Fruit fly (Drosophila melanogaster) whole organism, prepupa: ENCODE results near the gene if.

Source experiments
- Blimp-1 ChIP-seq: fragments of 200-800 bp; sonication (Bioruptor generic); optimal IDR thresholded peaks from 3 replicates; lab custom pipeline; 2017; ENCODE audit warnings: missing biosample characterization, missing genetic modification characterization, mild to moderate bottlenecking, moderate library complexity, missing genetic modification reagents
- CG10631 ChIP-seq: fragments of 200-800 bp; sonication (Bioruptor generic); optimal IDR thresholded peaks from 2 replicates; lab custom pipeline; 2016; ENCODE audit warnings: missing biosample characterization, missing genetic modification characterization
- CG11294 ChIP-seq: fragments of 200-800 bp; sonication (Bioruptor generic); IDR thresholded peaks from 2 replicates; pipeline ENCODE4 v1.3.6; 2022; ENCODE audit warnings: missing biosample characterization, missing genetic modification characterization
- CG11762 ChIP-seq: fragments of 200-800 bp; sonication (Bioruptor generic); optimal IDR thresholded peaks from 3 replicates; lab custom pipeline; 2016; ENCODE audit warnings: missing biosample characterization, missing genetic modification characterization; ENCODE audit not compliant: insufficient read depth
- CG11902 ChIP-seq: fragments of 200-800 bp; sonication (Bioruptor generic); optimal IDR thresholded peaks from 3 replicates; lab custom pipeline; 2016; ENCODE audit warnings: missing biosample characterization, missing genetic modification characterization
- CG15336 ChIP-seq: fragments of 200-800 bp; sonication (Bioruptor generic); IDR thresholded peaks from 2 replicates; pipeline ENCODE4 v1.3.6; 2022; ENCODE audit warnings: missing biosample characterization, missing genetic modification characterization
- CG1621 ChIP-seq: fragments of 200-800 bp; sonication (Bioruptor generic); optimal IDR thresholded peaks from 3 replicates; lab custom pipeline; 2018; ENCODE audit warnings: missing biosample characterization, mild to moderate bottlenecking, missing genetic modification characterization
- CG16779 ChIP-seq: fragments of 200-800 bp; sonication (Bioruptor generic); optimal IDR thresholded peaks from 3 replicates; lab custom pipeline; 2017; ENCODE audit warnings: missing biosample characterization, mild to moderate bottlenecking, missing genetic modification characterization
- CG31627 ChIP-seq: fragments of 200-800 bp; sonication (Bioruptor generic); optimal IDR thresholded peaks from 3 replicates; lab custom pipeline; 2016; ENCODE audit warnings: missing biosample characterization, missing genetic modification characterization
- CG32006 ChIP-seq: fragments of 200-800 bp; sonication (Bioruptor generic); optimal IDR thresholded peaks from 3 replicates; lab custom pipeline; 2017; ENCODE audit warnings: missing biosample characterization, mild to moderate bottlenecking, missing genetic modification characterization
- CG3919 ChIP-seq: fragments of 200-800 bp; sonication (Bioruptor generic); optimal IDR thresholded peaks from 3 replicates; lab custom pipeline; 2016; ENCODE audit warnings: missing biosample characterization, missing genetic modification characterization
- CG4318 ChIP-seq: fragments of 200-800 bp; sonication (Bioruptor generic); optimal IDR thresholded peaks from 3 replicates; lab custom pipeline; 2017; ENCODE audit warnings: missing biosample characterization, mild to moderate bottlenecking, missing genetic modification characterization
- CG6163 ChIP-seq: fragments of 200-800 bp; sonication (Bioruptor generic); IDR thresholded peaks from 3 replicates; pipeline ENCODE4 v1.3.6; 2022; ENCODE audit warnings: missing biosample characterization, missing genetic modification characterization
- CG6854 ChIP-seq: fragments of 200-800 bp; sonication (Bioruptor generic); optimal IDR thresholded peaks from 2 replicates; lab custom pipeline; 2017; ENCODE audit warnings: missing biosample characterization, mild to moderate bottlenecking, missing genetic modification characterization
- CG7368 ChIP-seq: fragments of 200-800 bp; sonication (Bioruptor generic); optimal IDR thresholded peaks from 3 replicates; lab custom pipeline; 2016; ENCODE audit warnings: missing biosample characterization, missing genetic modification characterization
- CG8319 ChIP-seq: fragments of 200-800 bp; sonication (Bioruptor generic); optimal IDR thresholded peaks from 3 replicates; lab custom pipeline; 2016; ENCODE audit warnings: missing biosample characterization, missing genetic modification characterization
- Eip75B ChIP-seq: fragments of 200-800 bp; sonication (Bioruptor generic); optimal IDR thresholded peaks from 3 replicates; lab custom pipeline; 2016; ENCODE audit warnings: missing biosample characterization, missing genetic modification characterization
- Eip78C ChIP-seq: fragments of 200-800 bp; sonication (Bioruptor generic); peaks from one replicate; lab custom pipeline; 2016; ENCODE audit warnings: missing biosample characterization, missing genetic modification characterization
- Eip93F ChIP-seq: fragments of 200-800 bp; sonication (Bioruptor generic); optimal IDR thresholded peaks from 2 replicates; lab custom pipeline; 2016; ENCODE audit warnings: missing biosample characterization, mild to moderate bottlenecking, missing genetic modification characterization
- Gug ChIP-seq: fragments of 200-800 bp; sonication (Bioruptor generic); IDR thresholded peaks from 2 replicates; pipeline ENCODE4 v1.3.6; 2022; ENCODE audit warnings: missing biosample characterization, missing genetic modification characterization
- Hr38 ChIP-seq: sonication (Bioruptor generic); optimal IDR thresholded peaks from 2 replicates; lab custom pipeline; 2016; ENCODE audit warnings: missing biosample characterization, missing genetic modification characterization
- OdsH ChIP-seq: fragments of 200-800 bp; sonication (Bioruptor generic); optimal IDR thresholded peaks from 3 replicates; lab custom pipeline; 2016; ENCODE audit warnings: missing biosample characterization, missing genetic modification characterization
- Sox102F ChIP-seq: fragments of 200-800 bp; sonication (Bioruptor generic); optimal IDR thresholded peaks from 2 replicates; lab custom pipeline; 2016; ENCODE audit warnings: missing biosample characterization, mild to moderate bottlenecking, missing genetic modification characterization
- Sox14 ChIP-seq: fragments of 200-800 bp; sonication (Bioruptor generic); optimal IDR thresholded peaks from 3 replicates; lab custom pipeline; 2016; ENCODE audit warnings: missing biosample characterization, missing genetic modification characterization
- Sox15 ChIP-seq: fragments of 200-800 bp; sonication (Bioruptor generic); optimal IDR thresholded peaks from 3 replicates; lab custom pipeline; 2016; ENCODE audit warnings: missing biosample characterization, missing genetic modification characterization
- achi ChIP-seq: fragments of 200-800 bp; sonication (Bioruptor generic); optimal IDR thresholded peaks from 3 replicates; lab custom pipeline; 2016; ENCODE audit warnings: missing biosample characterization, missing genetic modification characterization
- acj6 ChIP-seq: fragments of 200-800 bp; sonication (Bioruptor generic); optimal IDR thresholded peaks from 3 replicates; lab custom pipeline; 2016; ENCODE audit warnings: missing biosample characterization, missing genetic modification characterization
- dac ChIP-seq: fragments of 200-800 bp; sonication (Bioruptor generic); optimal IDR thresholded peaks from 2 replicates; lab custom pipeline; 2017; ENCODE audit warnings: missing biosample characterization, mild to moderate bottlenecking, missing genetic modification characterization
- dsx ChIP-seq: fragments of 200-800 bp; optimal IDR thresholded peaks from 3 replicates; lab custom pipeline; 2019; ENCODE audit warnings: missing biosample characterization, mild to moderate bottlenecking, missing genetic modification characterization, moderate library complexity; ENCODE audit not compliant: poor library complexity, severe bottlenecking
- eg ChIP-seq: fragments of 200-800 bp; sonication (Bioruptor generic); IDR thresholded peaks from 3 replicates; pipeline ENCODE4 v1.3.6; 2022; ENCODE audit warnings: missing biosample characterization, missing genetic modification characterization
- esn ChIP-seq: fragments of 200-800 bp; sonication (Bioruptor generic); optimal IDR thresholded peaks from 2 replicates; lab custom pipeline; 2016; ENCODE audit warnings: missing biosample characterization, mild to moderate bottlenecking, missing genetic modification characterization, moderate library complexity
- fd85E ChIP-seq: fragments of 200-800 bp; sonication (Bioruptor generic); optimal IDR thresholded peaks from 3 replicates; lab custom pipeline; 2016; ENCODE audit warnings: missing biosample characterization, missing genetic modification characterization
- fkh ChIP-seq: fragments of 200-800 bp; sonication (Bioruptor generic); optimal IDR thresholded peaks from 3 replicates; lab custom pipeline; 2017; ENCODE audit warnings: missing biosample characterization, mild to moderate bottlenecking, missing genetic modification characterization, moderate library complexity
- salr ChIP-seq, 2 experiments: fragments of 200-800 bp; sonication (Bioruptor generic); optimal IDR thresholded peaks; 3 replicates each; lab custom pipeline; 2016 to 2018; ENCODE audit warnings: missing biosample characterization in 2 of 2, missing genetic modification characterization in 2 of 2, mild to moderate bottlenecking in 1 of 2
- spab ChIP-seq: fragments of 200-800 bp; sonication (Bioruptor generic); optimal IDR thresholded peaks from 2 replicates; lab custom pipeline; 2017; ENCODE audit warnings: missing biosample characterization, mild to moderate bottlenecking, missing genetic modification characterization, missing genetic modification reagents
- ss ChIP-seq, 2 experiments: fragments of 200-800 bp; sonication (Bioruptor generic); optimal IDR thresholded peaks; 2 replicates in 1 of 2; 3 replicates in 1 of 2; lab custom pipeline; 2017 to 2018; ENCODE audit warnings: mild to moderate bottlenecking in 2 of 2, missing biosample characterization in 2 of 2, missing genetic modification characterization in 2 of 2, moderate library complexity in 1 of 2
- topi ChIP-seq: fragments of 200-800 bp; sonication (Bioruptor generic); optimal IDR thresholded peaks from 3 replicates; lab custom pipeline; 2016; ENCODE audit warnings: missing biosample characterization, missing genetic modification characterization
- vri ChIP-seq: fragments of 200-800 bp; sonication (Bioruptor generic); optimal IDR thresholded peaks from 3 replicates; lab custom pipeline; 2016; ENCODE audit warnings: missing biosample characterization, mild to moderate bottlenecking, missing genetic modification characterization

Gene if

dm6 chrX:16803299-16803698, 20.1 kb upstream of the if start, which contains the start of the genes Rai1 and CG13005:
Rai1 (minus strand) TSS chrX:16803344.
CG13005 (plus strand) TSS chrX:16803650.
- TF ChIP-seq Eip78C (GFP tag; lab: Kevin White, UChicago) (peak; percentile 36), CG6163 (no peak), dac (GFP tag; lab: Kevin White, UChicago) (no peak), esn (peak; percentile 8), CG1621 (peak; percentile 34)
- TF ChIP-seq, all 60 proteins: peak for 3

dm6 chrX:16800530-16801027, 17.3 kb upstream of the if start, which contains the start of the genes CG9132 and CG4789:
CG9132 (minus strand) TSS chrX:16800710.
CG4789 (plus strand) TSS chrX:16800930.
- TF ChIP-seq dsx (GFP tag; lab: Kevin White, UChicago) (no peak), Gug (GFP tag; lab: Robert Waterston, UW) (0 out of 2 replicates have a peak, but pooled peaks have one; percentile 0)

dm6 chrX:16799914-16800313, 16.7 kb upstream of the if start:
- no peak for TF ChIP-seq CG6854
- no peak for TF ChIP-seq ss (GFP tag; optimal IDR thresholded peaks at IDR 0.05; lab: Kevin White, UChicago)
- TF ChIP-seq Gug (GFP tag; lab: Robert Waterston, UW), result peak; percentile 10; the same call in 1 of the 2 replicates
- no peak for TF ChIP-seq Hr38 (GFP tag; lab: Kevin White, UChicago)
- peak; percentile 14 for TF ChIP-seq esn
- TF ChIP-seq Sox102F, result no peak
- TF ChIP-seq CG11902, result no peak
- TF ChIP-seq Eip75B (GFP tag; lab: Kevin White, UChicago), result no peak
- TF ChIP-seq Eip78C (GFP tag; lab: Kevin White, UChicago), result peak; percentile 67
- TF ChIP-seq CG4318, result no peak
- no peak for TF ChIP-seq OdsH (GFP tag; lab: Kevin White, UChicago)
- TF ChIP-seq fd85E, result no peak
- peak; percentile 74 for TF ChIP-seq Sox14 (GFP tag; lab: Kevin White, UChicago)
- TF ChIP-seq, all 60 proteins: peak for 4

dm6 chrX:16798166-16798565, 14.9 kb upstream of the if start:
- TF ChIP-seq CG11294 (GFP tag; lab: Robert Waterston, UW) (no peak), Blimp-1 (GFP tag; lab: Kevin White, UChicago) (no peak), CG10631 (GFP tag; lab: Kevin White, UChicago) (no peak), CG31627 (GFP tag; lab: Kevin White, UChicago) (no peak), CG15336 (no peak), CG6854 (no peak), CG7368 (GFP tag; lab: Kevin White, UChicago) (no peak), CG8319 (GFP tag; lab: Kevin White, UChicago) (no peak), ss (GFP tag; optimal IDR thresholded peaks at IDR 0.05; lab: Kevin White, UChicago) (no peak), acj6 (GFP tag; lab: Kevin White, UChicago) (no peak), Eip93F (GFP tag; lab: Kevin White, UChicago) (no peak), Gug (GFP tag; lab: Robert Waterston, UW) (no peak), salr (GFP tag; optimal IDR thresholded peaks at IDR 0.05; lab: Kevin White, UChicago) (no peak), CG32006 (GFP tag; lab: Kevin White, UChicago) (no peak)

dm6 chrX:16793129-16793748, 10.0 kb upstream of the if start:
- TF ChIP-seq CG11902, result no peak
- no peak for TF ChIP-seq CG11762
- no peak for TF ChIP-seq fd85E
- no peak for TF ChIP-seq CG16779 (tag; lab: Kevin White, UChicago)
- no peak for TF ChIP-seq CG8319 (GFP tag; lab: Kevin White, UChicago)
- TF ChIP-seq vri, result no peak
- TF ChIP-seq Eip75B (GFP tag; lab: Kevin White, UChicago), result no peak
- TF ChIP-seq Hr38 (GFP tag; lab: Kevin White, UChicago), result no peak
- 0 out of 3 replicates have a peak, but pooled peaks have one; percentile 7 for TF ChIP-seq CG6163
- TF ChIP-seq Eip78C (GFP tag; lab: Kevin White, UChicago), result peak; percentile 42
- TF ChIP-seq fkh, result peak; percentile 41
- TF ChIP-seq dsx (GFP tag; lab: Kevin White, UChicago), result no peak
- no peak for TF ChIP-seq spab (GFP tag; lab: Kevin White, UChicago)
- TF ChIP-seq achi (GFP tag; lab: Kevin White, UChicago), result no peak
- no peak for TF ChIP-seq eg (GFP tag; lab: Robert Waterston, UW)
- TF ChIP-seq ss (GFP tag; optimal IDR thresholded peaks at IDR 0.05; lab: Kevin White, UChicago), result no peak
- no peak for TF ChIP-seq dac (GFP tag; lab: Kevin White, UChicago)
- TF ChIP-seq topi (GFP tag; lab: Kevin White, UChicago), result no peak
- no peak for TF ChIP-seq CG3919 (GFP tag; lab: Kevin White, UChicago)
- no peak for TF ChIP-seq CG32006 (GFP tag; lab: Kevin White, UChicago)
- TF ChIP-seq Sox102F, result no peak
- no peak for TF ChIP-seq OdsH (GFP tag; lab: Kevin White, UChicago)
- TF ChIP-seq salr (GFP tag; optimal IDR thresholded peaks at IDR 0.05; lab: Kevin White, UChicago), result no peak
- no peak for TF ChIP-seq Sox15 (GFP tag; lab: Kevin White, UChicago)
- no peak for TF ChIP-seq Eip93F (GFP tag; lab: Kevin White, UChicago)
